Fruit fly (Drosophila melanogaster) whole organism, prepupa: ENCODE measurements around the gene jagn.

ENCODE experiments used
- CG10631 ChIP-seq: fragments of 200-800 bp; sonication (Bioruptor generic); optimal IDR thresholded peaks from 2 replicates; lab custom pipeline; 2016; ENCODE audit warnings: missing biosample characterization, missing genetic modification characterization
- CG11762 ChIP-seq: fragments of 200-800 bp; sonication (Bioruptor generic); optimal IDR thresholded peaks from 3 replicates; lab custom pipeline; 2016; ENCODE audit warnings: missing biosample characterization, missing genetic modification characterization; ENCODE audit not compliant: insufficient read depth
- CG16779 ChIP-seq: fragments of 200-800 bp; sonication (Bioruptor generic); optimal IDR thresholded peaks from 3 replicates; lab custom pipeline; 2017; ENCODE audit warnings: missing biosample characterization, mild to moderate bottlenecking, missing genetic modification characterization
- CG3032 ChIP-seq: fragments of 200-800 bp; optimal IDR thresholded peaks from 2 replicates; lab custom pipeline; 2019; ENCODE audit warnings: missing biosample characterization, mild to moderate bottlenecking, missing genetic modification characterization, moderate library complexity
- CG32006 ChIP-seq: fragments of 200-800 bp; sonication (Bioruptor generic); optimal IDR thresholded peaks from 3 replicates; lab custom pipeline; 2017; ENCODE audit warnings: missing biosample characterization, mild to moderate bottlenecking, missing genetic modification characterization
- CG6854 ChIP-seq: fragments of 200-800 bp; sonication (Bioruptor generic); optimal IDR thresholded peaks from 2 replicates; lab custom pipeline; 2017; ENCODE audit warnings: missing biosample characterization, mild to moderate bottlenecking, missing genetic modification characterization
- Ets21C ChIP-seq: fragments of 200-800 bp; sonication (Bioruptor generic); optimal IDR thresholded peaks from 3 replicates; lab custom pipeline; 2016; ENCODE audit warnings: missing biosample characterization, missing genetic modification characterization
- Hr39 ChIP-seq: fragments of 200-800 bp; sonication (Bioruptor generic); optimal IDR thresholded peaks from 2 replicates; lab custom pipeline; 2016; ENCODE audit warnings: missing biosample characterization, missing genetic modification characterization
- OdsH ChIP-seq: fragments of 200-800 bp; sonication (Bioruptor generic); optimal IDR thresholded peaks from 3 replicates; lab custom pipeline; 2016; ENCODE audit warnings: missing biosample characterization, missing genetic modification characterization
- Smox ChIP-seq: fragments of 200-800 bp; sonication (Bioruptor generic); optimal IDR thresholded peaks from 3 replicates; lab custom pipeline; 2016; ENCODE audit warnings: missing biosample characterization, missing genetic modification characterization
- Sox102F ChIP-seq: fragments of 200-800 bp; sonication (Bioruptor generic); optimal IDR thresholded peaks from 2 replicates; lab custom pipeline; 2016; ENCODE audit warnings: missing biosample characterization, mild to moderate bottlenecking, missing genetic modification characterization
- fd59A ChIP-seq: fragments of 200-800 bp; sonication (Bioruptor generic); optimal IDR thresholded peaks from 2 replicates; lab custom pipeline; 2017; ENCODE audit warnings: missing biosample characterization, mild to moderate bottlenecking, missing genetic modification characterization, missing genetic modification reagents
- fd85E ChIP-seq: fragments of 200-800 bp; sonication (Bioruptor generic); optimal IDR thresholded peaks from 3 replicates; lab custom pipeline; 2016; ENCODE audit warnings: missing biosample characterization, missing genetic modification characterization

DNA sequence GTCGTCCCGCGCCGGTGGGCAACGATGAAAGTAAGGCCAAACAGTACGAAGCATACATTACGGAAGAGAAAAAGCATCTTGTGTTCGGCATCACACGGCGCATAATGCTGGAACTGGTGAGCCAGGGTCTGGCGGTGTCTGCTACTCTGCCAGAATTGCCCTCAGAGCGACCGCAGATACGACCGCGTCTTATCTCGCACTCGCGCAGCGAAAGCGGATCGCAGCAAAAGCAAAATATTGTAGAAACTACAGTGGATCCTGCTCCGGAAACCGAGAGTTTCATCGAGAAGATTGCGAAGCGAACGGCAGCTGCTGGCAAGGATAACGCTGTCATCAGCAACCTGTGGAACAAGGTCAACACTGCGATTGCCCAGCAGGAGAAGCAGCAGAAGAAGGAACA lies 18.6 kb downstream of the jagn start:
- TF ChIP-seq Hr39 (GFP tag; lab: Kevin White, UChicago) (no peak), CG10631 (no peak), OdsH (GFP tag; lab: Kevin White, UChicago) (no peak), fd59A (GFP tag; lab: Kevin White, UChicago) (no peak), Sox102F (no peak), fd85E (GFP tag; lab: Kevin White, UChicago) (no peak), CG16779 (tag; lab: Kevin White, UChicago) (no peak), CG3032 (tag; lab: Kevin White, UChicago) (no peak), CG32006 (no peak), Ets21C (GFP tag; lab: Kevin White, UChicago) (no peak), Smox (GFP tag; lab: Kevin White, UChicago) (no peak), CG6854 (GFP tag; lab: Kevin White, UChicago) (no peak), CG11762 (GFP tag; lab: Kevin White, UChicago) (no peak)
